Worm (Caenorhabditis elegans): ENCODE measurements around the gene str-145.

DNA sequence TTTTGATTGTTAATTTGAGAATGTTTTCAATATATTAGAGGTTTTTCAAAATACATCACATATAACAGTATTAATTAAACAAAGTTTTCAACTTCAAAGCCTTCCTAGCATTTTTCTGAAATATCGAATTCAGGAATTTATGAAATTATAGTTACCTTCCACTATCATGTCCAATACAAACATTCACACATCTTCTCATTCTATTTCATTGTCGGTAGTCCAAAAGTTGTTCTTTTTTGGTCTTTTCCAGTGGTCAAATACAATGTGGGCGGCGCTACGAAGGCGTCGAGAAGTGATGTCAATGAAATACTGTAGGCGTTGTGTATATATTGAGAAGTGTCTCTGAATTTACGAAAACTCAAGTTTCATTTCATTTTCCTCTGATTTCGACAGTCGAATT is 22.4 kb downstream of the str-145 start, which contains the start of gene catp-3:
- no peak for TF ChIP-seq efl-1 (optimal IDR thresholded peaks at IDR 0.05)
- no peak for TF ChIP-seq efl-1 (GFP tag; optimal IDR thresholded peaks at IDR 0.05 in 1 of 2)
- TF ChIP-seq nhr-28 (tag; optimal IDR thresholded peaks at IDR 0.05), result no peak
- TF ChIP-seq snpc-4 (tag; optimal IDR thresholded peaks at IDR 0.05), result no peak
- no peak for TF ChIP-seq nhr-11 (tag; optimal IDR thresholded peaks at IDR 0.05)
- no peak for TF ChIP-seq mep-1 (tag; optimal IDR thresholded peaks at IDR 0.05)
- no peak for TF ChIP-seq lin-39 (tag; optimal IDR thresholded peaks at IDR 0.05)
- no peak for TF ChIP-seq ztf-11 (tag; optimal IDR thresholded peaks at IDR 0.05)
- no peak for TF ChIP-seq dpl-1 (GFP tag; optimal IDR thresholded peaks at IDR 0.05)
- no peak for TF ChIP-seq nhr-237 (tag; optimal IDR thresholded peaks at IDR 0.05)
